Fruit fly (Drosophila melanogaster) S2 (cell line): ENCODE data around the gene dgt1.
A peak's percentile ranks its signal among the peaks of the same experiment; 100 is the strongest.

ENCODE experiments used
- CG8478 ChIP-seq: fragments of >200 bp; optimal IDR thresholded peaks from 2 replicates; lab custom pipeline; 2018
- CTCF ChIP-seq, 2 experiments: fragments of >200 bp; optimal IDR thresholded peaks; 2 replicates each; lab custom pipeline; 2018

dgt1 gene

dm6 chr3R:29867470-29867869, 10.2 kb upstream of the dgt1 start:
- TF ChIP-seq CTCF (optimal IDR thresholded peaks at IDR 0.05; lab: Kevin White, UChicago), result no peak

dm6 chr3R:29866706-29867105, 9.4 kb upstream of the dgt1 start:
- TF ChIP-seq CG8478 (lab: Kevin White, UChicago) (no peak), CTCF (optimal IDR thresholded peaks at IDR 0.05; lab: Kevin White, UChicago) (no peak)

- no peak for TF ChIP-seq CG8478 (lab: Kevin White, UChicago)
- TF ChIP-seq CTCF (optimal IDR thresholded peaks at IDR 0.05; lab: Kevin White, UChicago), result no peak
Measured at dm6 chr3R:29862795-29863194, 5.5 kb upstream of the dgt1 start.

dm6 chr3R:29861432-29862249, 4.3 kb upstream of the dgt1 start, which contains the start of the genes CG15514 and RpS8:
TSS of gene CG15514 (minus strand) at chr3R:29861494.
TSS of gene RpS8 (plus strand) at chr3R:29861582.
- peak in 1 of 2 experiments; percentile 15 for TF ChIP-seq CTCF (optimal IDR thresholded peaks at IDR 0.05; lab: Kevin White, UChicago)
- TF ChIP-seq CG8478 (lab: Kevin White, UChicago), result no peak

- TF ChIP-seq CG8478 (lab: Kevin White, UChicago) (no peak), CTCF (optimal IDR thresholded peaks at IDR 0.05; lab: Kevin White, UChicago) (no peak)
Measured at dm6 chr3R:29859763-29860162, 2.5 kb upstream of the dgt1 start.

dm6 chr3R:29858806-29859205, 1.5 kb upstream of the dgt1 start, which contains the start of gene CG7824:
TSS of gene CG7824 (minus strand) at chr3R:29858936.
- TF ChIP-seq CTCF (optimal IDR thresholded peaks at IDR 0.05; lab: Kevin White, UChicago) (peak; percentile 27 to 43), CG8478 (lab: Kevin White, UChicago) (no peak)

dm6 chr3R:29847126-29847525, 10.2 kb downstream of the dgt1 start:
- TF ChIP-seq CTCF (optimal IDR thresholded peaks at IDR 0.05; lab: Kevin White, UChicago) (no peak), CG8478 (lab: Kevin White, UChicago) (no peak)

- TF ChIP-seq CG8478 (lab: Kevin White, UChicago) (no peak), CTCF (optimal IDR thresholded peaks at IDR 0.05; lab: Kevin White, UChicago) (no peak)
Measured at dm6 chr3R:29841293-29841791, 15.9 kb downstream of the dgt1 start, which contains the start of gene Cad99C. TSS of gene Cad99C (plus strand) at chr3R:29841657.

- TF ChIP-seq CTCF (optimal IDR thresholded peaks at IDR 0.05; lab: Kevin White, UChicago), result no peak
- no peak for TF ChIP-seq CG8478 (lab: Kevin White, UChicago)
Measured at dm6 chr3R:29839707-29840311, 17.5 kb downstream of the dgt1 start.

dm6 chr3R:29838751-29839150, 18.5 kb downstream of the dgt1 start:
- TF ChIP-seq CG8478 (lab: Kevin White, UChicago), result no peak

dm6 chr3R:29837771-29838170, 19.5 kb downstream of the dgt1 start:
- TF ChIP-seq CTCF (optimal IDR thresholded peaks at IDR 0.05; lab: Kevin White, UChicago) (no peak), CG8478 (lab: Kevin White, UChicago) (no peak)

- TF ChIP-seq CG8478 (lab: Kevin White, UChicago) (no peak), CTCF (optimal IDR thresholded peaks at IDR 0.05; lab: Kevin White, UChicago) (no peak)
Measured at dm6 chr3R:29836188-29836587, 21.1 kb downstream of the dgt1 start, which contains the start of gene CG42592. TSS of gene CG42592 (minus strand) at chr3R:29836288.

dm6 chr3R:29835710-29836049, 21.6 kb downstream of the dgt1 start, which contains the start of gene Prtl99C:
TSS of gene Prtl99C (plus strand) at chr3R:29835950.
- TF ChIP-seq CG8478 (lab: Kevin White, UChicago), result no peak
- no peak for TF ChIP-seq CTCF (optimal IDR thresholded peaks at IDR 0.05; lab: Kevin White, UChicago)

- TF ChIP-seq CTCF (optimal IDR thresholded peaks at IDR 0.05; lab: Kevin White, UChicago) (no peak), CG8478 (lab: Kevin White, UChicago) (no peak)
Measured at dm6 chr3R:29834759-29835709, 22.3 kb downstream of the dgt1 start, which contains the start of gene Atg16. TSS of gene Atg16 (minus strand) at chr3R:29835101.
